Worm (Caenorhabditis elegans): ENCODE results near the gene ndub-5.

The ndub-5 gene

DNA sequence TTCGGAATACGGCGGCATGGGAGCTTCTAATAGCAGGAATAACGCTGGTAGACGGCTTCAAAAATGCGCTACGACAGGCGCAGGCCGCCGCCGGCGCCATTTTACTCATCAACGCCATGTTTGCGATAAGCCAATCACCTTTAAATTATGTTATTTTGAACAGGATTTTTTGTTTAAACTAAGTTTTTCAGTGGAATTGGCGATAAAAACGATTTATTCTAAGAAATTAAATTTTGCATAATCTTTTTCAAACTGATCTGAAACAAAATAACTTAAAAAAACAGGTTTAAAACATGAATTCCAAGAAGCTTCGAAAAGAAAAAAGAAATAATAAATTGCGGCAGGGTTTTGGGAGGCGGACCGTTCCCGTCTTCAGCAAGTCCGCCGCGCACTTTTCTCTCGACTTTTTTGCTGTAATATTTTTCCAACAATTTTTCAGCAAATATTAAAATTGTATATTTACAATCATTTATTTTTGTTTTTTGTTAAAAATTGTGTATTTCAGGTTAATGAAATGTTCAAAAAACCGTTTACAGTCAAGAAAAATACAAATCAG lies at the start of gene ndub-5, which contains the start of gene eif-2D:
Gene ndub-5, minus strand, starts transcription at position 138 of the 556 bp plus-strand sequence.
Gene eif-2D, plus strand, starts transcription at position 506 of the 556 bp plus-strand sequence.
- TF ChIP-seq hmg-4 (GFP tag; optimal IDR thresholded peaks at IDR 0.05): no peak
- 0 out of 2 replicates have a peak, but pooled peaks have one; percentile 23 for TF ChIP-seq flt-1 (GFP tag; IDR thresholded peaks at IDR 0.05)
- peak; percentile 46 for TF ChIP-seq F13C5.2 (tag; optimal IDR thresholded peaks at IDR 0.05)

DNA sequence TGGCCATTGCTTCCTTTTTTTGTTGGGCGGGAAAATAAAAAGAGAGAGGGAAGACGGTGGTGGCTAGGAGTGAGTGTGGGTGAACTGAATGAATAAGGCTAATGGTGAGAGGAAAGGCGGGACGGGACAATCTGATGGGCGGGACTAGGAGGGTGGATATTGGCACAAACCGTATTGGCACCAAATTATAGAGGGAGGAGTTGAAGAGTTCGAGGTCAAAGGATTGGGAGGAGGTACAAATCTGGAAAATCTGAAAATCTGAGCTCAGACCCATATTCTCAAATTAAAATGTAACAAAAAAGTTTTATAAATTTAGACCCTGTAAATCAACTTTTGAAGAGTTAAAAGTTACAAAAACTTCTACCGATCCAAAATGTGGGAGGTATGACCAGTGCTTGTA lies 47.6 kb upstream of the ndub-5 start, which contains the start of gene hlh-14:
Gene hlh-14, minus strand, starts transcription at position 101 of the 400 bp plus-strand sequence.
- TF ChIP-seq ets-7 (tag; optimal IDR thresholded peaks at IDR 0.05) (no peak), ceh-13 (GFP tag; optimal IDR thresholded peaks at IDR 0.05) (no peak), tra-4 (tag; optimal IDR thresholded peaks at IDR 0.05) (no peak), tbx-37 (GFP tag; conservative IDR thresholded peaks at IDR 0.05) (no peak), aly-1 (tag; optimal IDR thresholded peaks at IDR 0.05) (no peak), pes-1 (GFP tag; IDR thresholded peaks at IDR 0.05) (no peak), B0310.2 (tag; optimal IDR thresholded peaks at IDR 0.05) (no peak), hnd-1 (tag; optimal IDR thresholded peaks at IDR 0.05) (no peak), ceh-36 (tag; optimal IDR thresholded peaks at IDR 0.05) (no peak), hmg-4 (GFP tag; optimal IDR thresholded peaks at IDR 0.05) (no peak), tbx-11 (GFP tag; IDR thresholded peaks at IDR 0.05) (no peak), flt-1 (GFP tag; IDR thresholded peaks at IDR 0.05) (no peak), F13C5.2 (tag; optimal IDR thresholded peaks at IDR 0.05) (no peak), scrt-1 (GFP tag; IDR thresholded peaks at IDR 0.05) (no peak; the same call in 1 of the 2 replicates), ama-1 (optimal IDR thresholded peaks at IDR 0.05) (no peak), sea-1 (GFP tag; conservative IDR thresholded peaks at IDR 0.05) (no peak), hmbx-1 (tag; optimal IDR thresholded peaks at IDR 0.05) (no peak)

DNA sequence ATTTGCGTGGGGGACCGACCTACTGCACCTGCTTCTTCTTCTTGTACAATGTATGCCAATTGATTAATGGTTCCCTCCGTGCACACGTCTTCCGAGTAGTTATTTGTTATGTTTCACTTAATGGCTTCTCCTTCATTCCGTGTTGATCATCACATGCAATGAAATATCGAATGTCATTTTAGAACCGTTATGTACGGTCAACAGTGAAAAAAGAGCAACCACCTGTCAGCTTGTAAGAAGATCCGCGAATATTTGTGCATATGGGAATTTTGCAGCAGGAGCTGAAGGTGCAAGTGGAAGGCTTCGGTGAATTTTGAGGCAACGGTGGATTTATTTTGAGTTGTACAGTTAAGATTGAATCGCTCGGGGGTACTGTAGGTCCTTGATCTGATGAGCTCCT lies 45.4 kb upstream of the ndub-5 start:
- TF ChIP-seq hnd-1 (tag; optimal IDR thresholded peaks at IDR 0.05): no peak
- no peak for TF ChIP-seq pes-1 (GFP tag; IDR thresholded peaks at IDR 0.05)
- TF ChIP-seq sea-1 (GFP tag; conservative IDR thresholded peaks at IDR 0.05): no peak
- TF ChIP-seq hmbx-1 (tag; optimal IDR thresholded peaks at IDR 0.05): no peak
- no peak for TF ChIP-seq hmg-4 (GFP tag; optimal IDR thresholded peaks at IDR 0.05)
- no peak for TF ChIP-seq ets-7 (tag; optimal IDR thresholded peaks at IDR 0.05)
- no peak for TF ChIP-seq ama-1 (optimal IDR thresholded peaks at IDR 0.05)
- TF ChIP-seq flt-1 (GFP tag; IDR thresholded peaks at IDR 0.05): no peak
- no peak for TF ChIP-seq F13C5.2 (tag; optimal IDR thresholded peaks at IDR 0.05)
- TF ChIP-seq ceh-36 (tag; optimal IDR thresholded peaks at IDR 0.05): no peak
- TF ChIP-seq tbx-37 (GFP tag; conservative IDR thresholded peaks at IDR 0.05): no peak
- no peak for TF ChIP-seq tbx-11 (GFP tag; IDR thresholded peaks at IDR 0.05)
- TF ChIP-seq B0310.2 (tag; optimal IDR thresholded peaks at IDR 0.05): no peak
- TF ChIP-seq tra-4 (tag; optimal IDR thresholded peaks at IDR 0.05): no peak
- no peak for TF ChIP-seq ceh-13 (GFP tag; optimal IDR thresholded peaks at IDR 0.05)

DNA sequence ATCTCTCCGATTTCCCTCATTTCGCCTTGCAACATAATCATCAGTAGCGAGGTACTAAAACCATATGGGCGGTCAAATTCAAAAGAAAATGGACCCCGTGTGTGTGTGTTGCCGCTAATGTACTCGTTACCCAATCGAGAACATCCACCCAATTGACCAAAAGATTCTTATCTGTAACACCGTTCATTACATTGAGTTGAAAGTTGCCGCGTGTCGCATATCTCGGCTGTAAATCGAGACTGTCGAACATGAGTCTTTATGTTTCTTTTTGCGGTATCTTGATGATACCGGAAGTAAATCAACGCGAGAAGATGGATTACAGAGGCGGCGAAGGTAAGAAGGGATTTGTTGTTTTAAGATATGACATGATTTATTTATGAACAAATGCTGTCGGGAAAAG lies 44.6 kb upstream of the ndub-5 start:
- no peak for TF ChIP-seq flt-1 (GFP tag; IDR thresholded peaks at IDR 0.05)
- TF ChIP-seq ets-7 (tag; optimal IDR thresholded peaks at IDR 0.05): peak; percentile 77

DNA sequence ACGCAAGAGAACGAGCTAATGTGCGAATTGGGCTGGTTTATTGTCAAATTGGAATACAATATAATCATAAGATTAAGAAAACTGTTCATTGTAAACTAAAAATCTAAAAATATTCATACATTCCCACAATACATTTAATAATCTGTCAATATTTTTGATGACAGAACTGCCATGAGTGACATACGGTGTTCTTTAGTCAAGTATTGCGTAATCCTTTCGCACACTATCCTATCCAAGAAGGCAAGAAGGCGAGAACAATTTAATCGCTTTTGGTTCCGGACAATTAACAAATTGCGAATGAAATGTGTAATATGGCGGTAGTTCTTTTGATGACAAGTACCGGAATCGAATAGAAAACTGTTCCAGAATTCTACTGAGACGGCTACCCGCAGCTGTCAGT lies 43.7 kb upstream of the ndub-5 start:
- TF ChIP-seq tbx-11 (GFP tag; IDR thresholded peaks at IDR 0.05): no peak
- no peak for TF ChIP-seq sea-1 (GFP tag; conservative IDR thresholded peaks at IDR 0.05)
- TF ChIP-seq hmg-4 (GFP tag; optimal IDR thresholded peaks at IDR 0.05): no peak
- TF ChIP-seq aly-1 (tag; optimal IDR thresholded peaks at IDR 0.05): no peak
- no peak for TF ChIP-seq hmbx-1 (tag; optimal IDR thresholded peaks at IDR 0.05)
- TF ChIP-seq ceh-13 (GFP tag; optimal IDR thresholded peaks at IDR 0.05): no peak
- no peak for TF ChIP-seq scrt-1 (GFP tag; IDR thresholded peaks at IDR 0.05)
- TF ChIP-seq ama-1 (optimal IDR thresholded peaks at IDR 0.05): no peak
- TF ChIP-seq F13C5.2 (tag; optimal IDR thresholded peaks at IDR 0.05): no peak
- no peak for TF ChIP-seq pes-1 (GFP tag; IDR thresholded peaks at IDR 0.05)
- no peak for TF ChIP-seq hnd-1 (tag; optimal IDR thresholded peaks at IDR 0.05)
- TF ChIP-seq flt-1 (GFP tag; IDR thresholded peaks at IDR 0.05): no peak
- TF ChIP-seq B0310.2 (tag; optimal IDR thresholded peaks at IDR 0.05): no peak
- TF ChIP-seq tbx-37 (GFP tag; conservative IDR thresholded peaks at IDR 0.05): no peak
- no peak for TF ChIP-seq ets-7 (tag; optimal IDR thresholded peaks at IDR 0.05)
- TF ChIP-seq ceh-36 (tag; optimal IDR thresholded peaks at IDR 0.05): no peak

DNA sequence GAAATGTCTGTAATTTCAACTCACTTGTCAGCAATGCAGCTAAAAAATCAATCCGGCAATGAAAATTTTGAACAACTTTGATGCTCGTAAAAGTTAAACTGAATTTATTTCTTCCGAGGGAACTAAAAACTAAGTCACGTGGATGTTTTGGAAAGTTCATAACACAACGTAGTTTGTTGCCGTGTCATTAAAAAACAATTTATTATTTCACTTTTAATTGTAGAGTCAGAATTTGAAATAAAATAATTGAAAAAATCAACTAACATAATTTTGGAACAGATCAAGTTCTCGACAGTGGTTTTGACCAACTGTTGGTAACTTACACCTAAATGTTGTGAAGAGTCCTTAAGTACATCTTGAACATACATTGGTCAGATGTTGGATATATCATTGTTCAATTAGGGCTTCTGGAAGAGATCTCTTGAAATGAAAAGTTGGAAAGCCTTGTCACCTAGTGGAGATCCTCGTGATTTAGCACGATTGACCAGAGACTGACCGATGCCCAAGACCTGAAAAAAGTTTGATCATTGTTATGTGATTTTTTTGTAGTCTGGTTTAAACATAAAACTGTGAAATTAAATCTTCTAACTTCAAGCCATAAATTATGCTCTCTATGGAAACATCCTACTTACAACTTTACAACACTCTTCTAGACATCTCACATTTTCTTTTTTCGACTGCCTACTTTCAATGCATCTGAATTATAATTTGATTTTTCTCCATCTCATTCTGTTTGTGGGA lies 39.4 kb upstream of the ndub-5 start, which contains the start of the genes C18A3.7 and C18A3.11:
Gene C18A3.7, minus strand, starts transcription at position 101 of the 741 bp plus-strand sequence.
Gene C18A3.11, plus strand, starts transcription at position 691 of the 741 bp plus-strand sequence.
- TF ChIP-seq pes-1 (GFP tag; IDR thresholded peaks at IDR 0.05): no peak
- no peak for TF ChIP-seq hmbx-1 (tag; optimal IDR thresholded peaks at IDR 0.05)
- TF ChIP-seq scrt-1 (GFP tag; IDR thresholded peaks at IDR 0.05): no peak
- no peak for TF ChIP-seq flt-1 (GFP tag; IDR thresholded peaks at IDR 0.05)
- no peak for TF ChIP-seq sea-1 (GFP tag; conservative IDR thresholded peaks at IDR 0.05)
- no peak for TF ChIP-seq F13C5.2 (tag; optimal IDR thresholded peaks at IDR 0.05)
- no peak for TF ChIP-seq aly-1 (tag; optimal IDR thresholded peaks at IDR 0.05)
- TF ChIP-seq B0310.2 (tag; optimal IDR thresholded peaks at IDR 0.05): no peak

DNA sequence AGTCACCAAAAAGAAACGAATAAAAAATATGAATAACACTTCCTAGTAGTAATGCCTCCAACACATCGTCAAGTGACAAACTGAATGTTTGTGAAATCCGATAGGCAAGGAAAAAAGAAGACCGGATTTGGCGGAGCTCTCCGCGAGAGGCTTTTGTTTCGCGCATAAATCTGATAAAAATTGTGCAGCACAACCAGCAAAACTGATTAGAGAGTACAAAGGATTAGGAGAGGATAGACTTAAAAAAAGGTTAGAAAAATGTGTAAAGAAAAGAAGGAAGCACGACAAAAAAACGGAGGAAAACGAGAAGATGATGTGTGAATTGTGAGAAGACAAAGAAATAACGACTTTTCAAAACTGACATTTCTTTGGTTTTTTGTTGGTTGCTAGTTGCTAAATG lies 36.6 kb upstream of the ndub-5 start, which contains the start of gene rab-3:
Gene rab-3, minus strand, starts transcription at position 147 of the 400 bp plus-strand sequence.
- TF ChIP-seq hnd-1 (tag; optimal IDR thresholded peaks at IDR 0.05) (no peak), ets-7 (tag; optimal IDR thresholded peaks at IDR 0.05) (no peak), tbx-11 (GFP tag; IDR thresholded peaks at IDR 0.05) (no peak), hmbx-1 (tag; optimal IDR thresholded peaks at IDR 0.05) (no peak), ama-1 (optimal IDR thresholded peaks at IDR 0.05) (no peak), pes-1 (GFP tag; IDR thresholded peaks at IDR 0.05) (no peak)
